Worm (Caenorhabditis elegans) whole organism, mixed stage, embryonic: ENCODE data around the gene F55G1.1.

Experiments
- ceh-43 ChIP-seq: fragments of 200-800 bp; sonication (Bioruptor generic); optimal IDR thresholded peaks from 2 replicates; lab custom pipeline; 2018; ENCODE audit warnings: mild to moderate bottlenecking, missing genetic modification characterization, moderate library complexity, missing compliant biosample characterization
- ceh-83 ChIP-seq: fragments of 200-800 bp; sonication (Bioruptor generic); optimal IDR thresholded peaks from 2 replicates; lab custom pipeline; 2018; ENCODE audit warnings: mild to moderate bottlenecking, missing genetic modification characterization, missing compliant biosample characterization
- ces-1 ChIP-seq: fragments of 150-350 bp; optimal IDR thresholded peaks from 2 replicates; lab custom pipeline; 2014; ENCODE audit warnings: missing biosample characterization, missing genetic modification reagents, missing genetic modification characterization
- elt-3 ChIP-seq: fragments of 150-350 bp; optimal IDR thresholded peaks from 2 replicates; lab custom pipeline; 2014; ENCODE audit warnings: missing biosample characterization, missing genetic modification characterization
- pha-4 ChIP-seq: fragments of 150-350 bp; optimal IDR thresholded peaks from 2 replicates; lab custom pipeline; 2018; ENCODE audit warnings: missing biosample characterization, missing genetic modification reagents, missing genetic modification characterization
- unc-120 ChIP-seq: sonication (generic microtip); optimal IDR thresholded peaks from 2 replicates; lab custom pipeline; 2017; ENCODE audit warnings: missing genetic modification characterization, missing compliant biosample characterization; ENCODE audit not compliant: poor library complexity, severe bottlenecking

ce11 chrIV:7523744-7524143 is 32.2 kb downstream of the F55G1.1 start:
- TF ChIP-seq elt-3 (tag; lab: Kevin White, UChicago) = no peak
- peak; percentile 51 for TF ChIP-seq pha-4 (tag; lab: Kevin White, UChicago)
- no peak for TF ChIP-seq ceh-83 (GFP tag; lab: Kevin White, UChicago)
- no peak for TF ChIP-seq ces-1 (GFP tag; lab: Kevin White, UChicago)
- no peak for TF ChIP-seq unc-120
- TF ChIP-seq ceh-43 (GFP tag; lab: Kevin White, UChicago) = no peak
